Worm (Caenorhabditis elegans): Measurements from ENCODE around the gene T25G12.3.

Gene T25G12.3

DNA sequence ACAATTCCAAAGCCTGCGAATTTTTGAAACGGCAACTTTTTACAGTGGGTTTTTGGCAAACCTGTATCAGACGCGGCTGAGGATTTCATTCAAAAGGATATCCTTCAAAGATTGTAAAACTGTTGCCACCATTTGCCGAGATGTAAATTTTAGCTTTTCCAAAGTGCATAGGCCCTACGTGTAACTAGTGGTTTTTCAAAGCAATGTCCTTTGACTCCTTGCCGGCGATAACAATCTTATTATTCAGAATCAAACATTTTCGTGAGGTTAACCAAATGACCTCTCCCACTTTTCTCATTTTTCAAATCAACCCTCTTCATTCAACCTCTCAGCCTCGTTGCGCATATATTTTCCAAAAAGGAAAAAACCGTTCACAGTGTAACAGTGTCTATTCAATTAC lies at the start of gene T25G12.3:
Gene T25G12.3 (plus strand): TSS at position 301 of the 400 bp plus-strand sequence.
- no peak for TF ChIP-seq unc-62 (GFP tag; optimal IDR thresholded peaks at IDR 0.05)

DNA sequence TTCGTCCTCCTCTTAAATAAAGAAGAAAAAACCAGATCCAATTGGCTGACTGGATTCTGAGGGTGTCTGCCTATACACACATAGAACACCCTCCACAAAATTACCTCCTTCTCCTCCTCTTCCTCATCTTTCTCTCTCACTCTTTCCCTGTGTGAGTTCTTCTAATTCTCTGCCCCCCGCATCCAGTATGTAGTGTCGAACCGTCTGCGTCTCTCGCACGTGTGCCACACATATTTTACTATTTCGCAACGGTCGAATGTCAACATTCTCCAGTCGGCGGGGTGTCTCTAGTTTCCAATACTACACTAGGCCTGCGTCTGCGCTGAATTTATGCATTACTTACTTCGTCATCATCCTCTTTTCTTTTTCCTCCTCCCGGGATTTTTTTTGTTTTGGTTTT lies 47.1 kb upstream of the T25G12.3 start:
- no peak for TF ChIP-seq unc-62 (GFP tag; optimal IDR thresholded peaks at IDR 0.05)

DNA sequence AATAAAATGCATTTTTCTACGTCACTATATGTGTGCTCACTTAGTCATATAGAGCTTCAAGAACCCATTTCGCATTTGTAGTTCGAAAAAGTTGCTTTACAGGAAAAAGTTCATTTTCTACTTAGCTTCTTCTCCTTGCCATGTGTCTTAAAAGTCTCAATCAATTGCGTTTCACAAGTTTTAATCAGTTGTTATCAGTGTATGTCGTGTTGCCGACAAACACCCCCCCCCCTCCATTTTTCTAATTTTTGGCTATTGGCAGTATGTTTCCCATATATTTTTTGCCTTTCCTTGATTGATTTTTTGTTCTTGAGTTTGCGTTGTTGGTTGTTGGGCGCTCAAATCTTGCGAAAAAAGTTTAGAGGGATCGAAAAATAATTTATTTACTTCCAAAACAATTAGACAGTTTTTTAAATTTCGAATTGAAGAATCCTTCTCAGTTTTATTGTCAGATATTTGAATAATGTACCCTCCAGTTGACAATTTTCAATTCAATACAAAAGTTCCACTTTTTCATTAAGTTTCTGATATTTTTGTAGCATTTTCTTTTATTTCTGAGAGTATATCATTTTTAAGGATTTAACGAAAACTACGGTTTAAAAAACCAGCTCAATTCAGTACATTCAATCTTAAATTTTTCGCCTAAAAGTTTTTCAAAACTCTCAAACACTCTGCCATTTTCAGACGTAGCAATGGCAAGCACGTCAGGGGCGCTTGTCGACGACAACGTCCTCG lies 45.6 kb upstream of the T25G12.3 start, which contains the start of gene sid-3:
Gene sid-3 (plus strand): TSS at position 685 of the 735 bp plus-strand sequence.
- no peak for TF ChIP-seq unc-62 (GFP tag; optimal IDR thresholded peaks at IDR 0.05)

DNA sequence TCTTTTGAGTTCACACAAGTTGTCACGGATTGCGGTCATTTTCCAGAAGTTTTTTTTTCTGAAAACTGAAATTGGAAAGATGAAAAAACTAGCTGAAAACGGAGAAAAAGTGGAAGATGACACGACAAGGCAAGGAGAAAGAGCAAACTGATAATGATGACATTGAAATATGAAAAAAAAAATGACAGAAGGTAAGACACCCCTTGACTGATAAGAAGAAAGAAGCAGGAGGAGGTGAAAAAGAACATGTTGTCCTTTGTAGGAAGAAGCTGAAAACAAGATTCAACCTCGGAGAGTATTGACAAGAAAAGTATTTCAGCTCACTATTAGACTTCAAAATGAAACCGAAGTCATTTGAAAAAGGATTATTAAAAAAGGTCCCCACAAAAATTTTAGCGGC lies 36.4 kb upstream of the T25G12.3 start, which contains the start of gene B0302.5:
Gene B0302.5 (minus strand): TSS at position 58 of the 400 bp plus-strand sequence.
- TF ChIP-seq unc-62 (GFP tag; optimal IDR thresholded peaks at IDR 0.05): no peak

DNA sequence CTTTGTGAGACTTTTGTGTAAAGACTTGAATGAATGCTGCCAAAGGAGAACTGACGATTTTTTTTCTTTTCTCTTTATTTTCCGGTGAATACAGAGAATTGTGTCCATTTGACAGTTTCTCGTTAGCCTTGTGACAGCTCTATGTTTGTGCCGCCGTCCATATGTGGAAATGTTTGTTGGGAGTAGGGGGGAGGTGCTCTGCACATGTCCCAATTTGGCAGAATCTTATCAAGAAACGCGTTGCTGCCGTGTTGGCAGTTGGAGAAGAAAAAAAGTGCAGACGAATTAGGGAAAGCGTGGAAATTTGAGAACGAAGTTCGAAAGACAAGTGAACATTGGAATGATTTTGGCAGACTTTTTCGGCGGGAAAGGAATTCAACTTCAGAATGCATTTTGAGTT lies 33.6 kb upstream of the T25G12.3 start:
- TF ChIP-seq unc-62 (GFP tag; optimal IDR thresholded peaks at IDR 0.05): no peak

DNA sequence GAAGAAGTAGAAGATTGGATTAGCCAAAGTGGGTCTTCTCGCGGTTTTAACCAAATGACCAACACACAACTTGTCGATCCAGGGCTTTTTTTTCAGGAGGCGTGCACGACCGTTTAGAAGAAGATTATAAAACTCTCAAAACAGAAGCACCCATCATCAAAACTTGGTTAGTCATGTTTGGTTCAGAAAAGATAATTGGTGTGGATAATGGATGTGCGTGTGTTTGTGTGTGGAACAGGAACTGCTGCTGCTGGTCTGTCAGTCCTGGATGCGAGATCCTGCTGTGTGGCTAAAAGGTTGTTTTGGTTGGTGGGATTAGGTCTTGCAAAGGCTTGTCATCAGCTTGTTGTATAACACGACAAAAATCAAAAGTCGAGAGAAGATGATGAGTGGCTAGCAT lies 28.0 kb upstream of the T25G12.3 start:
- TF ChIP-seq unc-62 (GFP tag; optimal IDR thresholded peaks at IDR 0.05): no peak

DNA sequence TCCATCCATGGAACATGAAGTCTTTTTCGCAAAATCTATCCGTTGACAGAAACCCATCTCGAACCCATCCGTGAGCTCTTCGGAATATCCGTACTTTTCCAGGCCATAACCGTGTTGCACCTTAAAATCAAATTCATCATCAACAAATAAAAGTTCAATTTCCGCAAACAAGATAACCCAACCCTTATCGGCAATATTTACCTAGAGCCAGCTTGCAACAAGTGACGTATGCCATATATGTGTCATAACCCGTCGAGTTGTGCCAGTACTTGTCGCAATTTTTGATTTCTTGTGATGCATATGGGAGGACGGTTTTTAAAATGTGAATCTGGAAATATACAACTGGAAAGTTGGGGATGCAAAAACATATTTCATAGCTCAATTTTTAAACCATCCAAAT lies 25.6 kb upstream of the T25G12.3 start:
- no peak for TF ChIP-seq unc-62 (GFP tag; optimal IDR thresholded peaks at IDR 0.05)

DNA sequence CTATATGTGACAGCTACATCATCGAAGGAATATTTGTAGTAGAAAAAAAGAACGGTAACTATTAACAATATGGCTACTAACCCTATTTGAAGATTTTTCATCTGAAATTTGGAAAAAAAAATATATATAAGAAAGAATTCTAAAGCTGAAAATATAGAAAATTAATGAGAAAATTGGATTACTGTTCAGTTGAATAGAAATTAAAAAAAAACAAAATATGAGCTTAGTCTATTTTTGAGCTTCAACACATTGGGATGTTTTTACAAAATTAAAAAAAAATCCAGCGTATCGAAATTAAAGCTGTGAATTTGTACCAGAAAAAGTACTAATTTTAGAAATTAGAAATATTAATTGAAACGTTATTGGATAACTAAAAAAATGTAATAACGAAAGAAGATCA lies 22.2 kb upstream of the T25G12.3 start, which contains the start of gene T08G2.2:
Gene T08G2.2 (minus strand): TSS at position 101 of the 400 bp plus-strand sequence.
- no peak for TF ChIP-seq unc-62 (GFP tag; optimal IDR thresholded peaks at IDR 0.05)

DNA sequence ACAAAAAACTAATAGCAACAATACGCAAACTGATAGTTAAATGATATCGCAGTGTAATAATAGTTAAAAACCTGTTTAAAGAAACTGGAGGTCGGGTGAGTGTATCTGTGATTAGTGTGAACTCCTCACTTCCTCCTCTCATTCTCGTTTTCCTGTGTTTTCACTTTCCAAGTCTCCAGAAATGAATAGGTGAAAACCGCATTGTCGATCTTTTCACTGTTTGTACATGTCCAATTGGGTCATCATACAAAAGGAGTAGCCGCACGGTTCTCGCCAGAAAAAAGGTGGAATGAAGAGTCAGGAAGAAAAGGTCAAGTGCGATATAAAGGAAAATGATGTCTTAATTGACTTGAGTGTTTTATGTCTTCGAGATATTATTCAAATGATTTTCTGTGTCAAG lies 19.9 kb upstream of the T25G12.3 start:
- TF ChIP-seq unc-62 (GFP tag; optimal IDR thresholded peaks at IDR 0.05): no peak

DNA sequence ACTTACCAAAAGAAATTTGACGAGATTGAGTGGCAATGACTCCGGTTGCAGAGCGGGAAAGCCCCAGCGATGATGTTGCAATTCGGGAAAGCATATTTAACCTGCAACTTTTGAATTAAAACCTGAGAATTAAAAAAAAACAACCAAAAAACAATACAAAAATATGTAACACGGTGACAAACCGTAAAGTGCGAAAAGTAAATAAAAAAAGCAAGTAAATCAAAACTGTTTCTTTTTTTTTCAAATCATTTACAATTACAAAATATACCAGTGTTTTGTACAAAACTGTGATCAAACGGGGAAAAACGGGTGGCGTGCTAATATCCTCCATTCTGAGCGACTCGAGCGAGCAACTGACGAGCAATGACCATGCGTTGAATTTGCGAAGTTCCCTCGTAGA lies 16.6 kb upstream of the T25G12.3 start, which contains the start of gene acdh-10:
Gene acdh-10 (minus strand): TSS at position 101 of the 400 bp plus-strand sequence.
- no peak for TF ChIP-seq unc-62 (GFP tag; optimal IDR thresholded peaks at IDR 0.05)

DNA sequence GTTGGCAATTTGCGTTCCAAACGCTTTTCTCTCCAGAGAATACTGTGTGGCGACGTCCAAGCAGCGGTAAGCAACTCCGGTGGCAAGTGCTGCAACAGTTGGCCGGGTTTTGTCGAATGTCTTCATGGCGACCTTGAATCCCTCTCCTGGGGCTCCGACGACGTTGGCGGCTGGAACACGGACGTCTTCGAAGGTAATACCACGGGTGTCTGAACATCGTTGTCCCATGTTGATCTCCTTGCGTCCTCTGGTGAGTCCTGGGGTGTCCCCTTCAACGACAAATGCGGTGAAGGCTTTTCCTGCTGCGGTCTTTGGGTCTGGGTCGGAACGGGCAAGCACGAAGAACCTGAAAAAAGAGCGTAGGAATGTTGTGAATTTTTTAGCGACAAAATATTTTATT lies 15.7 kb upstream of the T25G12.3 start:
- TF ChIP-seq unc-62 (GFP tag; optimal IDR thresholded peaks at IDR 0.05): no peak

DNA sequence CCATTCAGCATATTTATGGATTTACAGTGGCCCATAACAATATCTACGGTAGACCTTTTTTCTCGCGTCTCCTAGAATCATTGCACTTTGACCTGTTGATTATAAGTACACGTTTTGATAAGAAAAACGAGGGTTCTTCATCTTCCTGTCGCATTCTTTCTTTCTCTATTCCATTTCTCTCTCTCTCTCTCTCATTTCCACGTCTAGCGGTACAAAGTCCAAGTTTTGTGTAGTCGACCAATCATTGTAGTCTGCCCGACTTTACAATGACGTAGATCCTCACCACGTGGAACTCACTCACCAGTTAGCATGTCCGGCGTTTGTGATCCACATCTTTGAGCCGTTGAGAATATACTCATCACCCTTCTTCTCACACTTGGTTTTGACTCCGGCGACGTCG lies 15.3 kb upstream of the T25G12.3 start:
- no peak for TF ChIP-seq unc-62 (GFP tag; optimal IDR thresholded peaks at IDR 0.05)

DNA sequence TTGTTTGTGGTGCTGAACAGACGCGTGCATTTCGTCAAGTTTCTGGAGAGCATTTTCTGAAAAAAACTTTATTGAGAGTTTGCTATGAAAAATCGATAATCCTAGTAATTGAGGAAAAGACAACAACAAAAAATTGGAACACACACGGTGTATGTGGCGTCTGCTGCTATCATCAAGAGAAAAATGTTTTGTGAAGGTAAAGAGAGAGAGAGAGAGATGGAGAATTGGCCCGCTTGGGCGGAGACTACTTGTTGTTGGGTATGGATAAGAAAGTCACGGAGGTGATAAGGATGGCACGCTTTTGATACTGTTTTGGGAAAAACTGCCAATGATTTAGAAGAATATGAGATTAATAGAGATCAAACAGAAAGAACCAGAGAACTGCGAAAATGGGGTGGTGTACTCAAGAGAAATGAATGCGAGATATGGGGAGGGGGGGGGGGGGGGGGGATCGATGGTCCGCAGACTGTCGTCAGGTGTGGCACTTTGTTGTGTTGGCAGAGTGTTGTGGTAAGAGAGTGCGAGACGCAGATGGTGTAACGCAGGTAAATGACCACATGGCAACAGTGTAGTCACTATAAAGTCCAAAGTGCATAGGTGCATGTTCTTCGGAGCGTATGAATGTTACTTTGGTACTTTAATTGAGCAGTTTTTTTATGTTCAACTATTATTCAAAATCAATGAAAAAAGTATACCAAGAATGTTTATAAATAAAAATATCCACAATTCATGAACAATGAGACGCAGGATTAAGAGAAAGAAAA lies 14.2 kb upstream of the T25G12.3 start, which contains the start of gene acdh-7:
Gene acdh-7 (minus strand): TSS at position 56 of the 764 bp plus-strand sequence.
- no peak for TF ChIP-seq unc-62 (GFP tag; optimal IDR thresholded peaks at IDR 0.05)

DNA sequence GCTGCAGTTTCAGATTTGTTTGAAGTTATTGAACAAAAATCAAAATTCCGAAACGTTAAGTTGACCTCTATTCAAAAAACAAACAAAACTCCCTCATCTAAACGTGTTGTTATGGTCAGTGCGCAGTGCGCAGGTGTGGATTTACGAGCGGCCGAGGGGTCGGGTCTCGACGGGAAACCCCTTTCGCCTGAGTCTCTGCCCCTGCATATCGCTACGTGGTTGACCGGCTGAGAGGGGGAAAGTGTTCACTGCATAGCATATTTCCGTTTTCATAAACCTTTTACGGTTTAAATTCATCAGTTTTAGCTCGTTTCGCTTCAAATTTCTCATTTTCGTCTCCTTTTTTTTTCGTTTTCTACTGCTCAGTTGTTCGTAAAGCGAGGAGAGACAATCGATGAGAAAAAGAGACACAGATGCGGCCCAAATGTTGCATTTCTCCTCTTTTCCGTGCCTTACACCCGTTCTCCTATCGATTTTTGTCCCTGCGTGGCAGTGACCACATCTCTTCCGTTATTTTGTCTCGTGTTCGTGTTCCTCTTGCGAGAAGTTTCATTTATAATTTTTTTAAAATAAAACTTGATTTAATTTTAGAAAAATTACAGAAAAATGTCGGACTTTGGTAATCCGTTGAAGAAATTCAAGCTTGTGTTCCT lies 9.4 kb upstream of the T25G12.3 start, which contains the start of gene rab-6.2:
Gene rab-6.2 (plus strand): TSS at position 603 of the 653 bp plus-strand sequence.
- no peak for TF ChIP-seq unc-62 (GFP tag; optimal IDR thresholded peaks at IDR 0.05)

DNA sequence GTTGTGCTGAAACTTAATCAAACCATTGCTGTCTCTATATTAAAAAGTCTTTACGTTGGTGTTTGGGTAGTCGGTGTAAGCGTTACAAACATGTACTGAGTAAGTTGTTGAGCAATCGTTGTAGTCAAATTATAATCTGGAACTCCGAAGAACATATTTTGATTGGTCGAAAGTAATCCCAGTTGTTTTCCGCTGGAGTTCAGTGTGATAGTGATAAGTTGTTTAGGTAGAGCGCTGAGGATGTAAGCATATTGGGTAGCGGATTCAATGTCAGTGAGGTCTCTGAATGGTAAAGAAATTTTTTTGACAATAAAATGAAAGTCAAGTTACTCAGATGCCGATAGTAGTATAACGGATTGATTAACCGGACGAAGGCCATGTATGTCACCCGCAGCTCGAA lies 4.1 kb upstream of the T25G12.3 start:
- TF ChIP-seq unc-62 (GFP tag; optimal IDR thresholded peaks at IDR 0.05): no peak

DNA sequence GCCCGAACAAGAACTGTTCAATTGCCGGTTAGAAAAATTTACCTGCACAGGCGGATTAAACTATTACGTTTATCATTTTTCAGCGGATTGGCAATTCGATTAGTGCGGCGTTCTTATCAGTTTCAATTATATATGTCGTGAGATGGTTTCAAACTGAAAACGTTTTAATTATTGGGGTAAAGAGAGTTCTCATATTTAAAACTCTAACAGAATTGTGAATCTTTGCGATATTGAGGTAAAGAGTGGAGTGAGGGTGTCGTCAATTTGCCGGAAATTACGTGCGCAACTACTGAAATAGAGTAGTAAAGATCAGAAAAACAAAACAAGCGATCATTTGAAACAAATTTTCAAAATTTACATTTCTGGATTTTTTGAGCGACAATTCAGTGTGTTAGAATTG lies 1.3 kb upstream of the T25G12.3 start, which contains the start of gene T25G12.6:
Gene T25G12.6 (minus strand): TSS at position 101 of the 400 bp plus-strand sequence.
- TF ChIP-seq unc-62 (GFP tag; optimal IDR thresholded peaks at IDR 0.05): no peak

All from whole organism, dauer.